Worm (Caenorhabditis elegans) whole organism, late embryonic: ENCODE results near the gene C23H3.9.
A peak's percentile ranks its signal among the peaks of the same experiment; 100 is the strongest.

Experiments used
- C38D4.7 ChIP-seq: fragments of 200-800 bp; sonication (Bioruptor generic); optimal IDR thresholded peaks from 2 replicates; lab custom pipeline; 2018; ENCODE audit warnings: mild to moderate bottlenecking, missing genetic modification characterization, moderate library complexity, missing compliant biosample characterization
- F13H6.1 ChIP-seq: sonication (generic microtip); optimal IDR thresholded peaks from 2 replicates; lab custom pipeline; 2016; ENCODE audit warnings: missing genetic modification characterization, missing compliant biosample characterization
- ahr-1 ChIP-seq: sonication (generic microtip); optimal IDR thresholded peaks from 2 replicates; lab custom pipeline; 2016; ENCODE audit warnings: missing genetic modification characterization, missing compliant biosample characterization
- ama-1 ChIP-seq: fragments of 150-350 bp; optimal IDR thresholded peaks from 2 replicates; lab custom pipeline; 2014
- ceh-18 ChIP-seq: sonication (generic microtip); optimal IDR thresholded peaks from 2 replicates; lab custom pipeline; 2016; ENCODE audit warnings: missing genetic modification characterization, missing compliant biosample characterization
- ceh-19 ChIP-seq: fragments of 200-800 bp; sonication (Bioruptor generic); optimal IDR thresholded peaks from 2 replicates; lab custom pipeline; 2018; ENCODE audit warnings: mild to moderate bottlenecking, missing genetic modification characterization, missing compliant biosample characterization
- ceh-24 ChIP-seq: sonication (generic microtip); optimal IDR thresholded peaks from 2 replicates; lab custom pipeline; 2016; ENCODE audit warnings: mild to moderate bottlenecking, missing genetic modification characterization, missing compliant biosample characterization
- ceh-31 ChIP-seq: sonication (generic microtip); optimal IDR thresholded peaks from 2 replicates; lab custom pipeline; 2016; ENCODE audit warnings: missing genetic modification characterization, missing compliant biosample characterization
- ceh-34 ChIP-seq: sonication (generic microtip); optimal IDR thresholded peaks from 2 replicates; lab custom pipeline; 2016; ENCODE audit warnings: mild to moderate bottlenecking, missing genetic modification characterization, missing compliant biosample characterization
- ceh-45 ChIP-seq: fragments of 200-800 bp; sonication (Bioruptor generic); IDR thresholded peaks from 2 replicates; pipeline ENCODE4 v1.3.6; 2022; ENCODE audit warnings: missing genetic modification reagents, missing genetic modification characterization, missing compliant biosample characterization
- ceh-6 ChIP-seq: fragments of 200-800 bp; sonication (Bioruptor generic); optimal IDR thresholded peaks from 2 replicates; lab custom pipeline; 2018; ENCODE audit warnings: mild to moderate bottlenecking, missing genetic modification characterization, missing compliant biosample characterization
- ceh-9 ChIP-seq: sonication (generic microtip); optimal IDR thresholded peaks from 2 replicates; lab custom pipeline; 2016; ENCODE audit warnings: mild to moderate bottlenecking, missing genetic modification characterization, inconsistent platforms, missing compliant biosample characterization
- che-1 ChIP-seq: sonication (generic microtip); optimal IDR thresholded peaks from 2 replicates; lab custom pipeline; 2016; ENCODE audit warnings: mild to moderate bottlenecking, missing genetic modification characterization, missing compliant biosample characterization
- dmd-4 ChIP-seq: sonication (generic microtip); optimal IDR thresholded peaks from 2 replicates; lab custom pipeline; 2016; ENCODE audit warnings: borderline replicate concordance, missing genetic modification characterization, missing compliant biosample characterization
- elt-2 ChIP-seq: sonication (generic microtip); optimal IDR thresholded peaks from 2 replicates; lab custom pipeline; 2016; ENCODE audit warnings: missing genetic modification reagents, missing genetic modification characterization, missing compliant biosample characterization
- elt-4 ChIP-seq: sonication (generic microtip); optimal IDR thresholded peaks from 2 replicates; lab custom pipeline; 2016; ENCODE audit warnings: missing genetic modification characterization, missing compliant biosample characterization
- eyg-1 ChIP-seq: sonication (generic microtip); optimal IDR thresholded peaks from 2 replicates; lab custom pipeline; 2016; ENCODE audit warnings: missing genotype, missing genetic modification characterization, missing compliant biosample characterization
- fkh-10 ChIP-seq: fragments of 150-350 bp; optimal IDR thresholded peaks from 2 replicates; lab custom pipeline; 2014; ENCODE audit warnings: missing biosample characterization, missing genetic modification reagents, missing genetic modification characterization
- hlh-13 ChIP-seq: fragments of 200-800 bp; sonication (Bioruptor generic); optimal IDR thresholded peaks from 2 replicates; lab custom pipeline; 2018; ENCODE audit warnings: mild to moderate bottlenecking, missing genetic modification characterization, missing compliant biosample characterization
- hlh-15 ChIP-seq: sonication (generic microtip); optimal IDR thresholded peaks from 2 replicates; lab custom pipeline; 2016; ENCODE audit warnings: missing genetic modification characterization, missing compliant biosample characterization
- lim-6 ChIP-seq: sonication (generic microtip); optimal IDR thresholded peaks from 2 replicates; lab custom pipeline; 2016; ENCODE audit warnings: missing genetic modification characterization, missing compliant biosample characterization
- lin-11 ChIP-seq: fragments of 200-800 bp; sonication (Bioruptor generic); optimal IDR thresholded peaks from 2 replicates; lab custom pipeline; 2018; ENCODE audit warnings: mild to moderate bottlenecking, missing genetic modification characterization, missing compliant biosample characterization
- mec-3 ChIP-seq: sonication (generic microtip); optimal IDR thresholded peaks from 2 replicates; lab custom pipeline; 2016; ENCODE audit warnings: borderline replicate concordance, missing genetic modification characterization, missing compliant biosample characterization
- nfya-1 ChIP-seq: sonication (generic microtip); optimal IDR thresholded peaks from 2 replicates; lab custom pipeline; 2017; ENCODE audit warnings: missing genetic modification characterization, mild to moderate bottlenecking, missing compliant biosample characterization, antibody characterized with exemption, moderate library complexity
- npax-4 ChIP-seq: sonication (generic microtip); optimal IDR thresholded peaks from 2 replicates; lab custom pipeline; 2016; ENCODE audit warnings: missing genetic modification characterization, missing compliant biosample characterization
- odd-2 ChIP-seq: sonication (generic microtip); optimal IDR thresholded peaks from 2 replicates; lab custom pipeline; 2017; ENCODE audit warnings: antibody characterized with exemption, mild to moderate bottlenecking, missing genetic modification characterization, missing compliant biosample characterization
- pha-4 ChIP-seq: fragments of 150-350 bp; optimal IDR thresholded peaks from 2 replicates; lab custom pipeline; 2018; ENCODE audit warnings: missing biosample characterization, missing genetic modification reagents, missing genetic modification characterization
- pqm-1 ChIP-seq: sonication (generic microtip); optimal IDR thresholded peaks from 2 replicates; lab custom pipeline; 2016; ENCODE audit warnings: missing genetic modification characterization, missing compliant biosample characterization
- ref-2 ChIP-seq: sonication (generic microtip); optimal IDR thresholded peaks from 2 replicates; lab custom pipeline; 2016; ENCODE audit warnings: missing genetic modification characterization, missing compliant biosample characterization
- rnt-1 ChIP-seq: sonication (generic microtip); optimal IDR thresholded peaks from 2 replicates; lab custom pipeline; 2016; ENCODE audit warnings: missing genetic modification characterization, missing compliant biosample characterization
- sox-4 ChIP-seq: sonication (generic microtip); optimal IDR thresholded peaks from 2 replicates; lab custom pipeline; 2017; ENCODE audit warnings: mild to moderate bottlenecking, missing genetic modification characterization, inconsistent platforms, missing compliant biosample characterization
- syd-9 ChIP-seq: sonication (generic microtip); optimal IDR thresholded peaks from 2 replicates; lab custom pipeline; 2016; ENCODE audit warnings: mild to moderate bottlenecking, missing genetic modification characterization, moderate library complexity, missing compliant biosample characterization
- tbx-2 ChIP-seq: sonication (generic microtip); optimal IDR thresholded peaks from 2 replicates; lab custom pipeline; 2016; ENCODE audit warnings: missing genetic modification characterization, missing compliant biosample characterization
- tbx-7 ChIP-seq: sonication (generic microtip); optimal IDR thresholded peaks from 2 replicates; lab custom pipeline; 2016; ENCODE audit warnings: missing genotype, missing genetic modification characterization, missing compliant biosample characterization
- ttx-3 ChIP-seq: sonication (generic microtip); optimal IDR thresholded peaks from 2 replicates; lab custom pipeline; 2016; ENCODE audit warnings: missing genetic modification reagents, missing genetic modification characterization, missing compliant biosample characterization
- unc-42 ChIP-seq: sonication (generic microtip); optimal IDR thresholded peaks from 2 replicates; lab custom pipeline; 2016; ENCODE audit warnings: missing genotype, missing genetic modification characterization, missing compliant biosample characterization
- unc-55 ChIP-seq: sonication (generic microtip); optimal IDR thresholded peaks from 2 replicates; lab custom pipeline; 2017; ENCODE audit warnings: missing biosample characterization, missing genetic modification reagents, missing genetic modification characterization
- ztf-16 ChIP-seq: sonication (generic microtip); optimal IDR thresholded peaks from 2 replicates; lab custom pipeline; 2017; ENCODE audit warnings: missing genetic modification characterization, missing compliant biosample characterization

The C23H3.9 gene

ce11 chrII:79166-79565, at the start of gene C23H3.9:
Gene C23H3.9, minus strand, starts transcription at chrII:79266.
- TF ChIP-seq che-1 (tag; lab: Kevin White, UChicago) (no peak), npax-4 (no peak), C38D4.7 (GFP tag; lab: Kevin White, UChicago) (no peak), unc-42 (tag; lab: Kevin White, UChicago) (no peak), ama-1 (no peak), ahr-1 (no peak), dmd-4 (tag; lab: Kevin White, UChicago) (no peak), sox-4 (tag; lab: Kevin White, UChicago) (no peak), pqm-1 (no peak), elt-4 (no peak), tbx-7 (tag; lab: Kevin White, UChicago) (no peak), lim-6 (tag; lab: Kevin White, UChicago) (no peak), odd-2 (tag; lab: Kevin White, UChicago) (no peak), eyg-1 (tag; lab: Kevin White, UChicago) (no peak), ceh-9 (tag; lab: Kevin White, UChicago) (no peak), tbx-2 (no peak), ceh-45 (no peak)

DNA sequence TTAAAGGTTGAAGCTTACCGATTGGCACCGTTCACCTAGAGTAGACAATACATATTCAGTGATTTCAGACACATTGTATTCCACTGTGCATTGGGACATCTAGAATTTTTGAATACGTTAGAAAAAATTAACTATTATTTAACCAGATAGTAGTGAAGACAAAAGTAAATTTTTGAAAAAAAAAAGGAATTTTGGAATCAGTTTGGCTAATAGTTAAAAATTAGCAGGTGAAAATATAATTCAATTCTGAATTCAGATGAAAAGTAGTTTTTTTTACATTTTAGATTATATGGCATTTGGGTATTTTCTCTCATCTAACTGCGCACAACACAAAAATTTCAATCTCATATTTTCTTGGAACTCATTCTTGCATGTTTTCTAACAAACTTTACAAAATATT, 45.8 kb upstream of the C23H3.9 start, which contains the start of gene nmur-2:
TSS of gene nmur-2 (minus strand) at position 101 of the 400 bp plus-strand sequence.
- TF ChIP-seq F13H6.1 (tag; lab: Kevin White, UChicago) = no peak
- no peak for TF ChIP-seq ceh-24 (tag; lab: Kevin White, UChicago)
- TF ChIP-seq ceh-34 (tag; lab: Kevin White, UChicago) = no peak
- no peak for TF ChIP-seq ceh-19 (GFP tag; lab: Kevin White, UChicago)
- no peak for TF ChIP-seq ceh-9 (tag; lab: Kevin White, UChicago)
- TF ChIP-seq ceh-31 (tag; lab: Kevin White, UChicago) = no peak
- TF ChIP-seq hlh-13 (GFP tag; lab: Kevin White, UChicago) = no peak
- no peak for TF ChIP-seq lin-11 (tag; lab: Kevin White, UChicago)
- TF ChIP-seq pha-4 (tag; lab: Kevin White, UChicago) = no peak
- no peak for TF ChIP-seq pqm-1
- TF ChIP-seq ttx-3 = no peak
- TF ChIP-seq odd-2 (tag; lab: Kevin White, UChicago) = no peak
- no peak for TF ChIP-seq ztf-16 (tag; lab: Kevin White, UChicago)
- TF ChIP-seq fkh-10 (GFP tag; lab: Kevin White, UChicago) = no peak
- no peak for TF ChIP-seq mec-3 (tag; lab: Kevin White, UChicago)
- no peak for TF ChIP-seq ceh-6 (GFP tag; lab: Kevin White, UChicago)
- TF ChIP-seq hlh-15 (tag; lab: Kevin White, UChicago) = no peak
- TF ChIP-seq sox-4 (tag; lab: Kevin White, UChicago) = no peak
- no peak for TF ChIP-seq syd-9 (tag; lab: Kevin White, UChicago)
- no peak for TF ChIP-seq ceh-18
- TF ChIP-seq, all 69 proteins: peak for 0

ce11 chrII:122494-122893, 43.4 kb upstream of the C23H3.9 start:
- peak; percentile 40 for TF ChIP-seq elt-2 (tag; lab: Kevin White, UChicago)
- no peak for TF ChIP-seq elt-4
- no peak for TF ChIP-seq unc-55 (GFP tag; lab: Kevin White, UChicago)
- TF ChIP-seq rnt-1 (tag; lab: Kevin White, UChicago) = no peak
- peak; percentile 24 for TF ChIP-seq tbx-2
- TF ChIP-seq lim-6 (tag; lab: Kevin White, UChicago) = no peak

- TF ChIP-seq nfya-1 (tag; lab: Kevin White, UChicago) (peak; percentile 31), ceh-31 (tag; lab: Kevin White, UChicago) (peak; percentile 40), ref-2 (tag; lab: Kevin White, UChicago) (no peak)
These were observed 42.9 kb upstream of the C23H3.9 start for ce11 chrII:122008-122407.
